Worm (Caenorhabditis elegans) whole organism, early embryonic: ENCODE data around the gene pqn-82.

Source experiments
- B0310.2 ChIP-seq: sonication (generic microtip); optimal IDR thresholded peaks from 2 replicates; lab custom pipeline; 2016; ENCODE audit warnings: mild to moderate bottlenecking, missing genetic modification characterization, missing compliant biosample characterization
- aly-1 ChIP-seq: sonication (generic microtip); optimal IDR thresholded peaks from 2 replicates; lab custom pipeline; 2016; ENCODE audit warnings: missing genetic modification characterization, missing compliant biosample characterization
- ama-1 ChIP-seq: fragments of 150-350 bp; optimal IDR thresholded peaks from 2 replicates; lab custom pipeline; 2014
- ceh-13 ChIP-seq: fragments of 200-800 bp; sonication (Bioruptor generic); optimal IDR thresholded peaks from 2 replicates; lab custom pipeline; 2018; ENCODE audit warnings: mild to moderate bottlenecking, missing genetic modification characterization, missing compliant biosample characterization
- ets-7 ChIP-seq: sonication (generic microtip); optimal IDR thresholded peaks from 2 replicates; lab custom pipeline; 2016; ENCODE audit warnings: missing genotype, missing genetic modification characterization, missing compliant biosample characterization
- flt-1 ChIP-seq: fragments of 200-800 bp; sonication (Bioruptor generic); IDR thresholded peaks from 2 replicates; pipeline ENCODE4 v1.3.6; 2022; ENCODE audit warnings: missing genetic modification characterization, missing compliant biosample characterization
- tbx-11 ChIP-seq: fragments of 200-800 bp; sonication (Bioruptor generic); IDR thresholded peaks from 2 replicates; pipeline ENCODE4 v1.3.6; 2022; ENCODE audit warnings: missing genetic modification characterization, missing compliant biosample characterization

- TF ChIP-seq ets-7 (tag; lab: Kevin White, UChicago) (no peak), flt-1 (no peak), ama-1 (lab: Kevin White, UChicago) (no peak), ceh-13 (GFP tag; lab: Kevin White, UChicago) (no peak), tbx-11 (GFP tag; lab: Robert Waterston, UW) (no peak), aly-1 (tag; lab: Kevin White, UChicago) (no peak), B0310.2 (tag; lab: Kevin White, UChicago) (no peak)
Observed at ce11 chrIII:1880221-1880620, 31.4 kb downstream of the pqn-82 start.
